Fruit fly (Drosophila melanogaster) whole organism, prepupa: ENCODE measurements around the gene CG13482.

Source experiments
- Lpt ChIP-seq: fragments of 200-800 bp; sonication (Bioruptor generic); optimal IDR thresholded peaks from 3 replicates; lab custom pipeline; 2016; ENCODE audit warnings: missing biosample characterization, missing genetic modification characterization
- cyc ChIP-seq: fragments of 200-800 bp; sonication (Bioruptor generic); optimal IDR thresholded peaks from 3 replicates; lab custom pipeline; 2016; ENCODE audit warnings: missing biosample characterization, missing genetic modification characterization
- fkh ChIP-seq: fragments of 200-800 bp; sonication (Bioruptor generic); optimal IDR thresholded peaks from 3 replicates; lab custom pipeline; 2017; ENCODE audit warnings: missing biosample characterization, mild to moderate bottlenecking, missing genetic modification characterization, moderate library complexity

DNA sequence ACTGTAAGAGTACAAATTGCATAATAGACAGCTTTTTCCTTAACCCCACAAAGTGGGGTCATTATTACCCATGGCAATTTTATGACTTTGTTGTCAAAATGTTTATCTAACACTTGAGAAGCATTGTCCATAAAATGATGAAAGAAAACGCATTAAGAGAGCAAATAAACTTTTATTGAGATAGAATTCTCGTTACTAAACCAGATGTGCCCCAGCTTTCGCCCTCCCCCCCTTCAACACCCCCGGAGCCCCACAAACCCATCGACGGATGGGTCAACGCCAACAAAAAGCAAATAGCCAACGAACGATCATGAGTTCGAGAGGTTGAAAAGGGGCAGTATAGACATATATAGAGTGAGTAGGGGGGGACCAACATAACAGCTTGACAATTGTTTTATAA is 33.5 kb downstream of the CG13482 start:
- TF ChIP-seq fkh (GFP tag; lab: Kevin White, UChicago) (peak; percentile 20), Lpt (GFP tag; lab: Kevin White, UChicago) (no peak), cyc (GFP tag; lab: Kevin White, UChicago) (no peak)
